Worm (Caenorhabditis elegans) whole organism, late embryonic: ENCODE measurements around the gene C54F6.20.

ENCODE experiments used
- K09A11.1 ChIP-seq: sonication (generic microtip); optimal IDR thresholded peaks from 2 replicates; lab custom pipeline; 2017; ENCODE audit warnings: antibody characterized with exemption, mild to moderate bottlenecking, missing genetic modification characterization, missing compliant biosample characterization; ENCODE audit not compliant: insufficient read depth
- ahr-1 ChIP-seq: sonication (generic microtip); optimal IDR thresholded peaks from 2 replicates; lab custom pipeline; 2016; ENCODE audit warnings: missing genetic modification characterization, missing compliant biosample characterization
- ama-1 ChIP-seq: fragments of 150-350 bp; optimal IDR thresholded peaks from 2 replicates; lab custom pipeline; 2014
- ceh-18 ChIP-seq: sonication (generic microtip); optimal IDR thresholded peaks from 2 replicates; lab custom pipeline; 2016; ENCODE audit warnings: missing genetic modification characterization, missing compliant biosample characterization
- ceh-19 ChIP-seq: fragments of 200-800 bp; sonication (Bioruptor generic); optimal IDR thresholded peaks from 2 replicates; lab custom pipeline; 2018; ENCODE audit warnings: mild to moderate bottlenecking, missing genetic modification characterization, missing compliant biosample characterization
- ceh-2 ChIP-seq: sonication (generic microtip); optimal IDR thresholded peaks from 2 replicates; lab custom pipeline; 2016; ENCODE audit warnings: missing genotype, missing genetic modification characterization, missing compliant biosample characterization
- ceh-22 ChIP-seq: sonication (generic microtip); optimal IDR thresholded peaks from 2 replicates; lab custom pipeline; 2017; ENCODE audit warnings: missing biosample characterization, missing genetic modification characterization
- ceh-24 ChIP-seq: sonication (generic microtip); optimal IDR thresholded peaks from 2 replicates; lab custom pipeline; 2016; ENCODE audit warnings: mild to moderate bottlenecking, missing genetic modification characterization, missing compliant biosample characterization
- ceh-31 ChIP-seq: sonication (generic microtip); optimal IDR thresholded peaks from 2 replicates; lab custom pipeline; 2016; ENCODE audit warnings: missing genetic modification characterization, missing compliant biosample characterization
- ceh-45 ChIP-seq: fragments of 200-800 bp; sonication (Bioruptor generic); IDR thresholded peaks from 2 replicates; pipeline ENCODE4 v1.3.6; 2022; ENCODE audit warnings: missing genetic modification reagents, missing genetic modification characterization, missing compliant biosample characterization
- ceh-48 ChIP-seq: sonication (generic microtip); optimal IDR thresholded peaks from 2 replicates; lab custom pipeline; 2016; ENCODE audit warnings: missing genetic modification characterization, inconsistent platforms, missing compliant biosample characterization
- ceh-9 ChIP-seq: sonication (generic microtip); optimal IDR thresholded peaks from 2 replicates; lab custom pipeline; 2016; ENCODE audit warnings: mild to moderate bottlenecking, missing genetic modification characterization, inconsistent platforms, missing compliant biosample characterization
- che-1 ChIP-seq: sonication (generic microtip); optimal IDR thresholded peaks from 2 replicates; lab custom pipeline; 2016; ENCODE audit warnings: mild to moderate bottlenecking, missing genetic modification characterization, missing compliant biosample characterization
- dmd-4 ChIP-seq: sonication (generic microtip); optimal IDR thresholded peaks from 2 replicates; lab custom pipeline; 2016; ENCODE audit warnings: borderline replicate concordance, missing genetic modification characterization, missing compliant biosample characterization
- elt-2 ChIP-seq: sonication (generic microtip); optimal IDR thresholded peaks from 2 replicates; lab custom pipeline; 2016; ENCODE audit warnings: missing genetic modification reagents, missing genetic modification characterization, missing compliant biosample characterization
- elt-4 ChIP-seq: sonication (generic microtip); optimal IDR thresholded peaks from 2 replicates; lab custom pipeline; 2016; ENCODE audit warnings: missing genetic modification characterization, missing compliant biosample characterization
- fkh-10 ChIP-seq: fragments of 150-350 bp; optimal IDR thresholded peaks from 2 replicates; lab custom pipeline; 2014; ENCODE audit warnings: missing biosample characterization, missing genetic modification reagents, missing genetic modification characterization
- hlh-30 ChIP-seq: sonication (generic microtip); optimal IDR thresholded peaks from 2 replicates; lab custom pipeline; 2017; ENCODE audit warnings: antibody characterized with exemption, missing genetic modification characterization, missing compliant biosample characterization; ENCODE audit not compliant: insufficient read depth
- hlh-8 ChIP-seq: sonication (generic microtip); optimal IDR thresholded peaks from 2 replicates; lab custom pipeline; 2016; ENCODE audit warnings: missing genotype, missing genetic modification characterization, missing compliant biosample characterization
- lim-6 ChIP-seq: sonication (generic microtip); optimal IDR thresholded peaks from 2 replicates; lab custom pipeline; 2016; ENCODE audit warnings: missing genetic modification characterization, missing compliant biosample characterization
- lin-11 ChIP-seq: fragments of 200-800 bp; sonication (Bioruptor generic); optimal IDR thresholded peaks from 2 replicates; lab custom pipeline; 2018; ENCODE audit warnings: mild to moderate bottlenecking, missing genetic modification characterization, missing compliant biosample characterization
- madf-2 ChIP-seq: sonication (generic microtip); optimal IDR thresholded peaks from 2 replicates; lab custom pipeline; 2017; ENCODE audit warnings: missing genetic modification characterization, missing compliant biosample characterization
- nfya-1 ChIP-seq: sonication (generic microtip); optimal IDR thresholded peaks from 2 replicates; lab custom pipeline; 2017; ENCODE audit warnings: missing genetic modification characterization, mild to moderate bottlenecking, missing compliant biosample characterization, antibody characterized with exemption, moderate library complexity
- nhr-11 ChIP-seq: fragments of 150-350 bp; optimal IDR thresholded peaks from 2 replicates; lab custom pipeline; 2014; ENCODE audit warnings: missing biosample characterization, missing genetic modification characterization
- npax-4 ChIP-seq: sonication (generic microtip); optimal IDR thresholded peaks from 2 replicates; lab custom pipeline; 2016; ENCODE audit warnings: missing genetic modification characterization, missing compliant biosample characterization
- pag-3 ChIP-seq: sonication (generic microtip); optimal IDR thresholded peaks from 2 replicates; lab custom pipeline; 2016; ENCODE audit warnings: missing compliant biosample characterization, missing genetic modification characterization, borderline replicate concordance
- pha-4 ChIP-seq: fragments of 150-350 bp; optimal IDR thresholded peaks from 2 replicates; lab custom pipeline; 2018; ENCODE audit warnings: missing biosample characterization, missing genetic modification reagents, missing genetic modification characterization
- ref-2 ChIP-seq: sonication (generic microtip); optimal IDR thresholded peaks from 2 replicates; lab custom pipeline; 2016; ENCODE audit warnings: missing genetic modification characterization, missing compliant biosample characterization
- rnt-1 ChIP-seq: sonication (generic microtip); optimal IDR thresholded peaks from 2 replicates; lab custom pipeline; 2016; ENCODE audit warnings: missing genetic modification characterization, missing compliant biosample characterization
- sox-2 ChIP-seq: fragments of 200-800 bp; sonication (Bioruptor generic); IDR thresholded peaks from 2 replicates; pipeline ENCODE4 v1.3.6; 2022; ENCODE audit warnings: missing genetic modification reagents, missing genetic modification characterization, missing compliant biosample characterization
- tbx-7 ChIP-seq: sonication (generic microtip); optimal IDR thresholded peaks from 2 replicates; lab custom pipeline; 2016; ENCODE audit warnings: missing genotype, missing genetic modification characterization, missing compliant biosample characterization
- ttx-3 ChIP-seq: sonication (generic microtip); optimal IDR thresholded peaks from 2 replicates; lab custom pipeline; 2016; ENCODE audit warnings: missing genetic modification reagents, missing genetic modification characterization, missing compliant biosample characterization
- unc-3 ChIP-seq, 2 experiments: fragments of 200-800 bp in 1 of 2; sonication (Bioruptor generic) in 1 of 2; sonication (generic microtip) in 1 of 2; conservative IDR thresholded peaks in 1 of 2; optimal IDR thresholded peaks in 1 of 2; 2 replicates each; pipeline versions ENCODE4 v1.3.6 to Lab custom; 2016 to 2022; ENCODE audit warnings: missing compliant biosample characterization in 2 of 2, missing genetic modification characterization in 2 of 2, missing genetic modification reagents in 1 of 2
- unc-42 ChIP-seq: sonication (generic microtip); optimal IDR thresholded peaks from 2 replicates; lab custom pipeline; 2016; ENCODE audit warnings: missing genotype, missing genetic modification characterization, missing compliant biosample characterization
- unc-55 ChIP-seq: sonication (generic microtip); optimal IDR thresholded peaks from 2 replicates; lab custom pipeline; 2017; ENCODE audit warnings: missing biosample characterization, missing genetic modification reagents, missing genetic modification characterization
- unc-86 ChIP-seq: sonication (generic microtip); optimal IDR thresholded peaks from 2 replicates; lab custom pipeline; 2016; ENCODE audit warnings: missing genetic modification characterization, missing compliant biosample characterization

The C54F6.20 gene

DNA sequence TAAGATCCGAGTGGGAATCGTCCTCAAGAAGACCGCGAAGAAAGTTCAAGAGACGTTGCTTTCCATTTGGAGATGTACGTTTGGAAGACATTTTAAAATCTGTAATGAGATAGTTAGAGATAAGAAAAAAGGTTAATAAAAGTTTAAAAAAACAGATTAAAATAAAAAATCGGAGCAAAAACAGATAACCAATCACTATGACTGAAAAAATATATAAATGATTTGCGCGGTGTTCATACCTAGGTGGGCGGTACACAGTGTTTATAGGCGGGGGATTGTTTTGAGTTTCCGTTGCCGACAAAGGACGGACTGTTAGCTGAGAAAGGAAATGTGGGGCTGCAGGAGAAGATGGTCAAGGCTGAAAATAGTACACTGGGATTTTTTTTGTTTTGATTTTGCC is 34.1 kb downstream of the C54F6.20 start, which contains the start of gene ets-7:
Gene ets-7 (minus strand): TSS at position 101 of the 400 bp plus-strand sequence.
- TF ChIP-seq ceh-9 (tag; lab: Kevin White, UChicago) (no peak), ceh-45 (GFP tag; lab: Robert Waterston, UW) (no peak), fkh-10 (GFP tag; lab: Kevin White, UChicago) (no peak), unc-55 (no peak), ceh-24 (no peak), madf-2 (tag; lab: Kevin White, UChicago) (no peak), ceh-18 (tag; lab: Kevin White, UChicago) (no peak)

- no peak for TF ChIP-seq dmd-4 (tag; lab: Kevin White, UChicago)
- no peak for TF ChIP-seq che-1 (tag; lab: Kevin White, UChicago)
- TF ChIP-seq rnt-1 (tag; lab: Kevin White, UChicago), result no peak
- no peak for TF ChIP-seq ceh-9 (tag; lab: Kevin White, UChicago)
- TF ChIP-seq tbx-7 (tag; lab: Kevin White, UChicago), result no peak
- TF ChIP-seq ceh-19 (GFP tag; lab: Kevin White, UChicago), result no peak
- no peak for TF ChIP-seq lin-11 (tag; lab: Kevin White, UChicago)
- TF ChIP-seq unc-42, result no peak
- no peak for TF ChIP-seq ceh-48 (tag; lab: Kevin White, UChicago)
- no peak for TF ChIP-seq ama-1 (lab: Kevin White, UChicago)
- TF ChIP-seq hlh-30 (tag; lab: Kevin White, UChicago), result no peak
- TF ChIP-seq ceh-31 (tag; lab: Kevin White, UChicago), result no peak
- no peak for TF ChIP-seq elt-4 (tag; lab: Kevin White, UChicago)
- TF ChIP-seq ref-2 (tag; lab: Kevin White, UChicago), result no peak
- TF ChIP-seq ceh-45 (GFP tag; lab: Robert Waterston, UW), result no peak
- no peak for TF ChIP-seq nhr-11
- TF ChIP-seq nfya-1 (tag; lab: Kevin White, UChicago), result no peak
- no peak for TF ChIP-seq hlh-8 (tag; lab: Kevin White, UChicago)
- no peak for TF ChIP-seq unc-55
- TF ChIP-seq, all 69 proteins: peak for 0
Measured at ce11 chrV:7562947-7563346, 38.4 kb downstream of the C54F6.20 start, which contains the start of gene F19F10.1. Gene F19F10.1 (plus strand): TSS chrV:7563247.

DNA sequence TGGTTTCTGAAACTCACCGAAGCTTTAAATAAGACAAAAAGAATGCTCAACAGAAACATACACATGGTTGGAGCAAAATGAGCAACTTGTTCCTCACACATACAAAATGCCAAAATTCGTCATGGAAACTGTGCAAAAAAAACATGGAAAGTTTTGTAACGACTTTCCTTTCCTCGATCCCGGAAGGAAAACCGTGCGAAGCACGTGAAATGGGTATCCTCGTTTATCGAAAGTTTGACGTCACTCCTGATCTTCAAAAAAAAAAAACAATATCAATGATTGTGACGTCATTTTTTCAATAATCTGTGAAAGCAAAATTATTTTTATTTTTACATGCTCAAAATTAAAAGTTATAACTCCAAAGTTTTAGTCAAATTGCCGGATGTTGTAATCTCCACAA is 45.7 kb downstream of the C54F6.20 start, which contains the start of gene clec-212:
Gene clec-212 (minus strand): TSS at position 101 of the 400 bp plus-strand sequence.
- no peak for TF ChIP-seq unc-86 (tag; lab: Kevin White, UChicago)
- TF ChIP-seq hlh-8 (tag; lab: Kevin White, UChicago), result no peak
- TF ChIP-seq pag-3 (tag; lab: Kevin White, UChicago), result no peak
- no peak for TF ChIP-seq ahr-1
- no peak for TF ChIP-seq sox-2 (GFP tag; lab: Robert Waterston, UW)
- no peak for TF ChIP-seq ceh-22 (tag; lab: Kevin White, UChicago)
- TF ChIP-seq npax-4 (tag; lab: Kevin White, UChicago), result no peak
- no peak for TF ChIP-seq madf-2 (tag; lab: Kevin White, UChicago)
- TF ChIP-seq elt-2 (tag; lab: Kevin White, UChicago), result no peak
- TF ChIP-seq K09A11.1, result no peak
- TF ChIP-seq rnt-1 (tag; lab: Kevin White, UChicago), result no peak
- no peak for TF ChIP-seq lim-6 (tag; lab: Kevin White, UChicago)
- no peak for TF ChIP-seq pha-4
- TF ChIP-seq ceh-45 (GFP tag; lab: Robert Waterston, UW), result no peak
- TF ChIP-seq ceh-24, result no peak
- TF ChIP-seq unc-3 (GFP tag; conservative IDR thresholded peaks at IDR 0.05; lab: Robert Waterston, UW), result no peak
- TF ChIP-seq unc-3 (tag; optimal IDR thresholded peaks at IDR 0.05; lab: Kevin White, UChicago), result no peak
- no peak for TF ChIP-seq ceh-2 (tag; lab: Kevin White, UChicago)
- no peak for TF ChIP-seq ref-2 (tag; lab: Kevin White, UChicago)
- TF ChIP-seq ttx-3 (tag; lab: Kevin White, UChicago), result no peak
